Worm (Caenorhabditis elegans) whole organism, L2 larva: ENCODE measurements around the gene F57B9.8.

ENCODE experiments used
- ama-1 ChIP-seq: fragments of 150-350 bp; optimal IDR thresholded peaks from 2 replicates; lab custom pipeline; 2018; ENCODE audit warnings: inconsistent platforms
- nhr-25 ChIP-seq: fragments of 150-350 bp; sonication (generic microtip); optimal IDR thresholded peaks from 3 replicates; lab custom pipeline; 2014; ENCODE audit warnings: missing biosample characterization, missing genetic modification characterization

DNA sequence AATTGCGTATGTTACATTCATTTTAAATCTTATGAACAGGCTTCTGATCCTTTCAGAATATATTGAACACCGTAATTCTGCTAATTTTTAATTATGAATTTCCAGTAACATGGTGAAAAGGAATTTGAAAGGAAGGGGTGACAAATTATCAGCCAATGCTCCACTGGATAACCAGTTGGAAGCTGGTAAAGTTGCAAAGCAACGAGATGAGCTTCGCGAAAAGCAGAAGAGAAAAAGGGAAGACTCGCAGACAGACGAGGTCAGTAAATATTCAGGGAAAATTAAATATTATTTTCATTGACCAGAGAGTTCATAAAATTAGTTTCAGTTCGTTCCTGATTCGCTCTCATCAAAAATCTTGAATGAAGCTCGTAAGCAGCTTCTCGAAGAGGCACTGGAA is 3.2 kb downstream of the F57B9.8 start, which contains the start of gene byn-1:
- TF ChIP-seq nhr-25 (tag; lab: Kevin White, UChicago) (no peak), ama-1 (lab: Kevin White, UChicago) (no peak)
